Worm (Caenorhabditis elegans) whole organism, L4 larva: ENCODE results near the gene clec-232.

Experiments used
- F44E2.7 ChIP-seq: fragments of 200-800 bp; sonication (Bioruptor generic); IDR thresholded peaks from 2 replicates; pipeline ENCODE4 v2.1.2; 2022; ENCODE audit warnings: missing genetic modification characterization, missing compliant biosample characterization
- jun-1 ChIP-seq: fragments of 150-350 bp; optimal IDR thresholded peaks from 2 replicates; lab custom pipeline; 2014; ENCODE audit warnings: missing biosample characterization, missing genetic modification reagents, missing genetic modification characterization
- lsy-2 ChIP-seq, 2 experiments: fragments of 150-350 bp in 1 of 2; sonication (generic microtip) in 1 of 2; optimal IDR thresholded peaks; 2 replicates each; lab custom pipeline; 2014 to 2017; ENCODE audit warnings: missing biosample characterization in 2 of 2, missing genetic modification characterization in 2 of 2
- mep-1 ChIP-seq: fragments of 150-350 bp; sonication (generic microtip); optimal IDR thresholded peaks from 3 replicates; lab custom pipeline; 2014; ENCODE audit warnings: missing biosample characterization, missing genetic modification characterization
- nhr-237 ChIP-seq: sonication (generic microtip); optimal IDR thresholded peaks from 2 replicates; lab custom pipeline; 2017; ENCODE audit warnings: missing biosample characterization, missing genetic modification characterization
- skn-1 ChIP-seq: fragments of 150-350 bp; optimal IDR thresholded peaks from 2 replicates; lab custom pipeline; 2014; ENCODE audit warnings: missing biosample characterization, missing genetic modification characterization
- snpc-4 ChIP-seq: fragments of 150-350 bp; optimal IDR thresholded peaks from 2 replicates; lab custom pipeline; 2014; ENCODE audit warnings: missing biosample characterization, missing genetic modification characterization
- unc-130 ChIP-seq: sonication (generic microtip); optimal IDR thresholded peaks from 2 replicates; lab custom pipeline; 2016; ENCODE audit warnings: missing genetic modification reagents, missing genetic modification characterization, missing compliant biosample characterization
- unc-62 ChIP-seq, 3 experiments: fragments of 150-350 bp in 1 of 3; sonication (generic microtip); optimal IDR thresholded peaks in 2 of 3; peaks in 1 of 3; 1 replicate in 1 of 3; 2 replicates in 2 of 3; lab custom pipeline; 2014 to 2017; ENCODE audit warnings: missing biosample characterization in 3 of 3, missing genetic modification characterization in 3 of 3, missing genetic modification reagents in 3 of 3, missing genotype in 1 of 3

ce11 chrV:15982733-15983344, 6.9 kb downstream of the clec-232 start, which contains the start of the genes fbxa-99 and F36G9.13:
- TF ChIP-seq nhr-237 (tag; lab: Kevin White, UChicago) (no peak), mep-1 (tag; lab: Kevin White, UChicago) (no peak), jun-1 (no peak), F44E2.7 (GFP tag; lab: Robert Waterston, UW) (no peak), snpc-4 (tag; lab: Kevin White, UChicago) (no peak), unc-130 (GFP tag; lab: Kevin White, UChicago) (no peak), skn-1 (tag; lab: Kevin White, UChicago) (no peak), unc-62 (GFP tag; optimal IDR thresholded peaks at IDR 0.05 in 1 of 2; lab: Kevin White, UChicago) (no peak), unc-62 (tag; optimal IDR thresholded peaks at IDR 0.05; lab: Kevin White, UChicago) (no peak), lsy-2 (tag; optimal IDR thresholded peaks at IDR 0.05; lab: Kevin White, UChicago) (no peak)
